Worm (Caenorhabditis elegans) whole organism, mixed stage, embryonic: Measurements from ENCODE around the gene T24E12.11.

Experiments
- bed-3 ChIP-seq: fragments of 200-800 bp; sonication (Bioruptor generic); optimal IDR thresholded peaks from 3 replicates; lab custom pipeline; 2018; ENCODE audit warnings: mild to moderate bottlenecking, missing genetic modification characterization, moderate library complexity, missing compliant biosample characterization
- elt-1 ChIP-seq: sonication (generic microtip); optimal IDR thresholded peaks from 2 replicates; lab custom pipeline; 2017; ENCODE audit warnings: missing genetic modification characterization, mild to moderate bottlenecking, missing compliant biosample characterization, antibody characterized with exemption, moderate library complexity, borderline replicate concordance; ENCODE audit not compliant: insufficient read depth
- elt-3 ChIP-seq: fragments of 150-350 bp; optimal IDR thresholded peaks from 2 replicates; lab custom pipeline; 2014; ENCODE audit warnings: missing biosample characterization, missing genetic modification characterization
- nhr-237 ChIP-seq: fragments of 150-350 bp; optimal IDR thresholded peaks from 2 replicates; lab custom pipeline; 2014; ENCODE audit warnings: missing biosample characterization, missing genetic modification characterization
- nhr-76 ChIP-seq: sonication (generic microtip); optimal IDR thresholded peaks from 2 replicates; lab custom pipeline; 2017; ENCODE audit warnings: missing biosample characterization, missing genetic modification characterization
- tbx-8 ChIP-seq: fragments of 200-800 bp; sonication (Bioruptor generic); optimal IDR thresholded peaks from 2 replicates; lab custom pipeline; 2018; ENCODE audit warnings: mild to moderate bottlenecking, missing genetic modification characterization, moderate library complexity, missing compliant biosample characterization
- ztf-11 ChIP-seq: fragments of 150-350 bp; optimal IDR thresholded peaks from 2 replicates; lab custom pipeline; 2014; ENCODE audit warnings: missing biosample characterization, missing genetic modification characterization

DNA sequence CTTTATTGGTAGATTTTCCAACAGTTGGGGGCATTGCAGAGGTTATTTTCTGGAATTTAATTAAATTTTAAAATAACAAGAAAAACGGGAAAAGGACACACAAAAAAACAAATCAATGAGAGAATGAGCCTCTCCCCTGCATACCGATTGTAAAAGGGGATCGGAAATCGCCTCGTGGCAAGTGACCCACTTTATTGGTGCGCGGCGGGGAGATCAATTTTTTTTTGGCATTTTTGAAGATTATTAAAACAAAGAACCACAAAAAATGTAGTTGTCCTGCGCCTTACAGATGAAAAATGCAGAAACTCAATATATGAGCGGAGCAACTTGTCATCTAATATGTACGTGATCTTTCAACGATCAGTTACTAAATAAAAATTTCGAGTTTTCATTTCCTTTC lies 41.9 kb upstream of the T24E12.11 start, which contains the start of gene F54D10.7:
- TF ChIP-seq ztf-11 (tag; lab: Kevin White, UChicago) (no peak), tbx-8 (GFP tag; lab: Kevin White, UChicago) (no peak), nhr-76 (tag; lab: Kevin White, UChicago) (no peak), elt-3 (no peak), bed-3 (no peak), elt-1 (tag; lab: Kevin White, UChicago) (no peak), nhr-237 (tag; lab: Kevin White, UChicago) (no peak)
